Fruit fly (Drosophila melanogaster) whole organism, adult: ENCODE results near the gene PolA1.

Experiments
- CG11617 ChIP-seq: fragments of 200-800 bp; sonication (Bioruptor generic); optimal IDR thresholded peaks from 2 replicates; lab custom pipeline; 2017; ENCODE audit warnings: mild to moderate bottlenecking, missing biosample characterization, missing genetic modification reagents, missing genetic modification characterization
- CG12768 ChIP-seq: fragments of 200-800 bp; sonication (Bioruptor generic); optimal IDR thresholded peaks from 2 replicates; lab custom pipeline; 2017; ENCODE audit warnings: missing biosample characterization, missing genetic modification characterization, mild to moderate bottlenecking, moderate library complexity, missing genetic modification reagents
- CG14711 ChIP-seq: fragments of 200-800 bp; sonication (Bioruptor generic); optimal IDR thresholded peaks from 2 replicates; lab custom pipeline; 2018; ENCODE audit warnings: missing biosample characterization, mild to moderate bottlenecking, missing genetic modification characterization, moderate library complexity
- CG1620 ChIP-seq: fragments of 200-800 bp; sonication (Bioruptor generic); optimal IDR thresholded peaks from 2 replicates; lab custom pipeline; 2016; ENCODE audit warnings: missing biosample characterization, missing genetic modification characterization
- CG33017 ChIP-seq: fragments of 200-800 bp; sonication (Bioruptor generic); optimal IDR thresholded peaks from 2 replicates; lab custom pipeline; 2018; ENCODE audit warnings: missing biosample characterization, mild to moderate bottlenecking, missing genetic modification characterization, moderate library complexity
- CG5204 ChIP-seq: fragments of 200-800 bp; sonication (Bioruptor generic); optimal IDR thresholded peaks from 2 replicates; lab custom pipeline; 2016; ENCODE audit warnings: missing biosample characterization, missing genetic modification characterization
- CG7045 ChIP-seq: fragments of 200-800 bp; sonication (Bioruptor generic); optimal IDR thresholded peaks from 2 replicates; lab custom pipeline; 2017; ENCODE audit warnings: missing biosample characterization, mild to moderate bottlenecking, missing genetic modification characterization
- CG7101 ChIP-seq: fragments of 200-800 bp; sonication (Bioruptor generic); optimal IDR thresholded peaks from 2 replicates; lab custom pipeline; 2018; ENCODE audit warnings: missing biosample characterization, mild to moderate bottlenecking, missing genetic modification characterization, moderate library complexity
- Clk ChIP-seq: fragments of 200-800 bp; sonication (Bioruptor generic); optimal IDR thresholded peaks from 2 replicates; lab custom pipeline; 2017; ENCODE audit warnings: missing biosample characterization, missing genetic modification characterization
- Crg-1 ChIP-seq: fragments of 200-800 bp; sonication (Bioruptor generic); optimal IDR thresholded peaks from 2 replicates; lab custom pipeline; 2016; ENCODE audit warnings: missing biosample characterization, missing genetic modification characterization
- Hr96 ChIP-seq: fragments of 200-800 bp; sonication (Bioruptor generic); optimal IDR thresholded peaks from 2 replicates; lab custom pipeline; 2016; ENCODE audit warnings: missing biosample characterization, missing genetic modification characterization
- Mnt ChIP-seq: fragments of 200-800 bp; sonication (Bioruptor generic); optimal IDR thresholded peaks from 2 replicates; lab custom pipeline; 2016; ENCODE audit warnings: missing biosample characterization, mild to moderate bottlenecking, missing genetic modification characterization
- bab1 ChIP-seq: fragments of 200-800 bp; sonication (Bioruptor generic); optimal IDR thresholded peaks from 3 replicates; lab custom pipeline; 2019; ENCODE audit warnings: missing biosample characterization, mild to moderate bottlenecking, missing genetic modification characterization, moderate library complexity
- cic ChIP-seq: fragments of 200-800 bp; sonication (Bioruptor generic); optimal IDR thresholded peaks from 2 replicates; lab custom pipeline; 2017; ENCODE audit warnings: missing biosample characterization, mild to moderate bottlenecking, missing genetic modification characterization, moderate library complexity
- cnc ChIP-seq, 2 experiments: fragments of >200 bp; optimal IDR thresholded peaks; 2 replicates each; lab custom pipeline; 2017
- kay ChIP-seq: fragments of 200-800 bp; sonication (Bioruptor generic); peaks from one replicate; lab custom pipeline; 2016; ENCODE audit warnings: missing biosample characterization, missing genetic modification characterization, borderline replicate concordance
- ovo ChIP-seq: fragments of 200-800 bp; sonication (Bioruptor generic); optimal IDR thresholded peaks from 2 replicates; lab custom pipeline; 2016; ENCODE audit warnings: missing biosample characterization, missing genetic modification characterization
- pad ChIP-seq: fragments of 200-800 bp; sonication (Bioruptor generic); optimal IDR thresholded peaks from 3 replicates; lab custom pipeline; 2017; ENCODE audit warnings: missing biosample characterization, missing genetic modification characterization, mild to moderate bottlenecking, moderate library complexity, missing genetic modification reagents
- tj ChIP-seq: fragments of 200-800 bp; sonication (Bioruptor generic); optimal IDR thresholded peaks from 3 replicates; lab custom pipeline; 2017; ENCODE audit warnings: missing biosample characterization, mild to moderate bottlenecking, missing genetic modification characterization, moderate library complexity
- toe ChIP-seq: fragments of 200-800 bp; sonication (Bioruptor generic); optimal IDR thresholded peaks from 2 replicates; lab custom pipeline; 2016; ENCODE audit warnings: missing biosample characterization, missing genetic modification characterization

PolA1 gene

DNA sequence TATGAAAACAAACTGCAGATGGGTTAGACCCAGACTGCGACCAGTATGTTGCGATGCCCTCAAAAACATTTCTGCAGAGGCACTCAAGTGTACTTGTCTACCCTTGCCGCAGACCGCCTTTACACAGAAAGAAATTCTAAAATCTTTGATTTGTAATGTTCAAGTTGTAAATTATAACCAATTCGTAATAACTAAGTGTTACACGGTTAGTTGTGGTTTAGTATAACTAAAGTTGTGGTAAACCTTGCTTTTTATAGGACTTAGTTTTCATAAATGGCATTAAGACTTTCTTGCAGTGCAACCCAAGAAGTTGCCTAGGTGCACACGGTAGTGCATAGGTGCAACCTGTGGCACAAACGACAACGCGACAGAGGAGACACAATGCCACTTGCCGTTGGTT, 10.5 kb upstream of the PolA1 start:
- TF ChIP-seq cnc (optimal IDR thresholded peaks at IDR 0.05; lab: Kevin White, UChicago) (no peak), CG14711 (tag; lab: Kevin White, UChicago) (no peak), CG12768 (GFP tag; lab: Kevin White, UChicago) (no peak), pad (GFP tag; lab: Kevin White, UChicago) (no peak), kay (no peak), toe (GFP tag; lab: Kevin White, UChicago) (no peak), ovo (GFP tag; lab: Kevin White, UChicago) (no peak)

DNA sequence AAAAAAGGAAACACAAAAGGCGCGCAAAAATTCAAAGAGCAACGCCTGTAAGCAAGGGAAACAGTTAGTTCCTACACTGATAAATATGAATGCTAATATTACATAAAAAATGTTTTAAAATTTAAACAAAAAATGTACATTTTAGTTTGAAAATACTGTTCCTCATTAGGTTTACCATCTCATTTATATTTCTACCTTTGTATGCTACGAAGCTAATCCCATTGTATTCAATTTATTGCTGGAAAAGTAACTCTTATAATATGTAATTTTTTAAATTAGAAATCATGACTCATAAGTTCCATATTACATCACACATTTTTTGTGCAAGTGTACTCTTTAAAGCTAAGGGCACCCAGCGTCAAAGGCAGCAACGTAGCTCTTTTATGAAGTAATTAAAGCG, 7.8 kb upstream of the PolA1 start:
- TF ChIP-seq CG12768 (GFP tag; lab: Kevin White, UChicago) (no peak), ovo (GFP tag; lab: Kevin White, UChicago) (no peak), CG5204 (GFP tag; lab: Kevin White, UChicago) (no peak), Clk (GFP tag; lab: Kevin White, UChicago) (no peak), kay (no peak)

DNA sequence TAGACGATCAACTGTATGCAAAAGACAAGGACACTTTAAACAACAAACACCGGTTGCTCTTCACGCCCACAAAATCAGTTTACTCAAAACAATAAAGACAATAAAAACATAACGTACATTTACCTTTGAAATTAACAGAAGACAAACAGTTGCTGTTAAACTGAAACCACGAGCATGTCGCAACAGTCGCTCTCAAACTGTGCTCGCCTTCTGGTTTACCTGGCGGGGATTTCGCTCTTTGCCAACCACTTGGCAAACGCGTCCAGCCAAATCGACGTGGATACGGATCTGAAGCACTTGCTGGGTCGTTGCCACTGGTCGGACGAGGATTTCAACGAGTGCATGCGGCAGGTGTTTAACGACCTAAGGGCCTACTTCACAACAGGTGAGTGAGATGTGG, 6.1 kb downstream of the PolA1 start:
- no peak for TF ChIP-seq CG12768 (GFP tag; lab: Kevin White, UChicago)
- TF ChIP-seq ovo (GFP tag; lab: Kevin White, UChicago): no peak
- no peak for TF ChIP-seq Mnt (GFP tag; lab: Kevin White, UChicago)

DNA sequence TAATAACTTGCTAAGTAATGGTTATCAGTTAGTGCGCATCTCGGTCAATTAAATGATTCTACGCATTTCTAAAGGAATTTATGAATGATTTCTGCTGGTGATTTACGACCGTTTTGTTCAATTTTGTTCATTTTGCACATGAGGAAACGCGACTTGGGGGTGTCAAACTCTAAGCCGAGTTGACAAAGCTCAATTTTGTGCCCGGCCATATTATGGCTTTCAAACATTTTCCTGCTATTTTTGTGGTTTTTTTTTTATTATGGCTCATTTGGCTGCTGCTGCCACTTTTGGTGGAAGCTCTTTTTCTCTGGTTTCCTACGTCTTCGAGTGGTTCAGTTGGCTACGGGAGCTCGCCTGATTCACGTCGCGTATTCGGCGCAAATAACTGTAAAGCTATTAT, 7.5 kb downstream of the PolA1 start, which contains the start of gene Jhbp16:
TSS of gene Jhbp16 (plus strand) at position 301 of the 400 bp plus-strand sequence.
- TF ChIP-seq CG7101 (tag; lab: Kevin White, UChicago) (no peak), cic (no peak), tj (GFP tag; lab: Kevin White, UChicago) (no peak)

DNA sequence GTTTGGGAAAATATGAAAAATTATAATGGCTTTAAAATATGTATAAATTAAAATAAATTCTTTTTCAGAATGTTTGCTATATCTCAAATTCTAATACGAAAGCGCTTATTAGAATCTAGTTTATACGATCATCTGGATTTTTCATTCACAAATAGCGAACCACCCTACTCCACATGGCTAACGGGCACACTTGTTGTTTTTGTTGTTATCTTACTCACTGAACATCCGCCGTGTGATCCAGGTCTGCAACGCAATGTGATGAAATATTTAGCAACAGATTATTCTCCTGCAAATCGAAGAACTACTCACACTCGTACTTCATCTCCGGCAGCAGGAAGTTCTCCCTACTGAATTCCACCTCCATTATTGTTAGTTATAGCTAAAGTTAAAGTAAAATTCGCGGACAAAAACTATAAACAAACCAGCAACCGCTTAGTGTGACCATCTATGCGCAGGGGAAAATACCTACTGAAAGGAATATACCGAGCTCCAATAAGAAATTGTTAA, 9.0 kb downstream of the PolA1 start, which contains the start of gene Archease:
TSS of gene Archease (minus strand) at position 472 of the 507 bp plus-strand sequence.
- peak; percentile 13 for TF ChIP-seq pad (GFP tag; lab: Kevin White, UChicago)
- no peak for TF ChIP-seq Crg-1
- peak; percentile 5 for TF ChIP-seq toe (GFP tag; lab: Kevin White, UChicago)
- TF ChIP-seq cnc (optimal IDR thresholded peaks at IDR 0.05; lab: Kevin White, UChicago): no peak
- peak; percentile 72 for TF ChIP-seq bab1 (GFP tag; lab: Kevin White, UChicago)
- peak; percentile 61 for TF ChIP-seq CG11617
- peak; percentile 54 for TF ChIP-seq cic
- peak; percentile 12 for TF ChIP-seq tj (GFP tag; lab: Kevin White, UChicago)
- peak; percentile 88 for TF ChIP-seq kay
- peak; percentile 14 for TF ChIP-seq Hr96 (GFP tag; lab: Kevin White, UChicago)
- peak; percentile 50 for TF ChIP-seq CG33017
- peak; percentile 54 for TF ChIP-seq CG7101 (tag; lab: Kevin White, UChicago)
- TF ChIP-seq CG14711 (tag; lab: Kevin White, UChicago): peak; percentile 51
- no peak for TF ChIP-seq Clk (GFP tag; lab: Kevin White, UChicago)
- no peak for TF ChIP-seq CG1620
- peak; percentile 9 for TF ChIP-seq CG12768 (GFP tag; lab: Kevin White, UChicago)
- peak; percentile 81 for TF ChIP-seq ovo (GFP tag; lab: Kevin White, UChicago)
- TF ChIP-seq CG7045 (GFP tag; lab: Kevin White, UChicago): peak; percentile 58
- TF ChIP-seq CG5204 (GFP tag; lab: Kevin White, UChicago): peak; percentile 34
- peak; percentile 80 for TF ChIP-seq Mnt (GFP tag; lab: Kevin White, UChicago)

DNA sequence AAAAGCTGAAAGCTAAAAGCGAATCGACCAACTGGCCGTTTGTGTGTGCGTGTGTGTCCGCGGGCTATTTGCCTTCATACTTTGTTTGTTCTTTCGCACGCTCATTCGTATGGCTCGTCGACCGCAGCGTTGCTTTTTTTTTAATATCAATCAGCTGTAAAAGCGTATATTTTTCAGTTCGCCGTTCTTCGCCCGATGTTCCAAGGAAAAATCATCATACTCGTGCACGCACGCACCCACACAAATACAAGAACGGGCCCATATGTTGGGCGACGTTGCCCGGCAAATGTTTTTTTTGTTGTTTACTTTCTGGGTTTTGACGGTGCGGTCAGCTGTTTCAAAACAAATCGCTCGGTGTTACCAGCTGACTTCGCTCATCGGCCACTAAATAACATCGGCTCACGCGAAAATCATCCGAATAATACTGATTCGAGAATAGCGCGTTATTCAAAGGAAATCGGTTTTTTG, 10.9 kb downstream of the PolA1 start, which contains the start of gene E2f1:
TSS of gene E2f1 (minus strand) at position 213 of the 468 bp plus-strand sequence.
- no peak for TF ChIP-seq CG7045 (GFP tag; lab: Kevin White, UChicago)
- peak; percentile 23 for TF ChIP-seq cic
- peak; percentile 5 for TF ChIP-seq Mnt (GFP tag; lab: Kevin White, UChicago)
- TF ChIP-seq pad (GFP tag; lab: Kevin White, UChicago): no peak
- no peak for TF ChIP-seq Clk (GFP tag; lab: Kevin White, UChicago)
- TF ChIP-seq Hr96 (GFP tag; lab: Kevin White, UChicago): no peak
- TF ChIP-seq bab1 (GFP tag; lab: Kevin White, UChicago): peak; percentile 58

DNA sequence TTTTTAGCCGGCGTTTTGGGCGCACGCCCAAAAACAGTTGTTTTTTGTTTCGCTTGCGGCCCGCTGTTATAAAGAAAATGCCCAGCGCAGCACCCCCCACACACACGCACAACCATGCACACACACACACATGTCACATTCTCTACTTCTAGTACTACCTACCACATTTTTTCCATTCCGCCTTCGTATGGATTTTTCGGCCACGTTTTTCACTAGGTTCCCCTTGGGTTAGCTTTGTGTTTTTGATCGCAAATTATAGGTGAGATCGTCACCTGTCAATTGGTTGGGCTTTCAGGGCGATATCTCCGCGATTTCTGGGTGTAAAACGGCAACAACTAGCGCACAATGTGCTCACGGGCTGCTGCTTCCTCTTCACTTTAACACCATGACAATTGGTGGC, 11.5 kb downstream of the PolA1 start:
- no peak for TF ChIP-seq Hr96 (GFP tag; lab: Kevin White, UChicago)
- TF ChIP-seq kay: no peak
- peak; percentile 70 for TF ChIP-seq tj (GFP tag; lab: Kevin White, UChicago)
- no peak for TF ChIP-seq cnc (optimal IDR thresholded peaks at IDR 0.05; lab: Kevin White, UChicago)
- TF ChIP-seq toe (GFP tag; lab: Kevin White, UChicago): no peak
- no peak for TF ChIP-seq Mnt (GFP tag; lab: Kevin White, UChicago)
- TF ChIP-seq CG33017: no peak
